Fruit fly (Drosophila melanogaster): Measurements from ENCODE around the gene kek5.
A peak's percentile ranks its signal among the peaks of the same experiment; 100 is the strongest.

The kek5 gene

DNA sequence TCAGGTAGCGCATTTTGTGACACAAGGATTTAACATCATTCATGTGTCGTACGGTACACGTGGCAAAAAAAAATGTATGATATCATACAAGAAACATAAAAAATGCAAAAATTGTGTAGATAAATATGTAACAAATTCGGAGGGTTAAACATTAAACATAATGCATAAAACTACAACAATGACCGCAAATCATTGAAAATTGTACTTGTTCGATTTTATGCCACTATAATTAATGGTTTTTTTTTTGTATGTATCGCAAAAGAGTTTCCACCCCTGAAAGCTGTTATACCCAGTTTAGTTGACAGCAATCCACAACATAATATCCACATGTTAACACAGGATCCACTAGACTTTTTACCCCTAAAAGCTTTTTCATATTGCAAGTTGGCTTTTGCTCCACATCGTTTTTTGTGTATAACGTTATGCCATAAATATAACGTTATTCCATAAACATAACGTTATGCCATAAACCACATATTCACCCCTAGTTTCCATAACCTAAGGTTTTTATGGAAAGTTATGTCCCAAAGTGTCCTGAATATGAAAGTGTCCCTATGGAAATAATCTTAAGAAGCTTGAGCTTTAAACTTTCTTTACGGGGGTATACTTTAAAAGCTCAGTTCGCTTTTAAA is 4.0 kb upstream of the kek5 start:
- TF ChIP-seq unc-4 (GFP tag; IDR thresholded peaks at IDR 0.05; ENCODE audit: partially characterized antibody): no peak
- TF ChIP-seq dmrt11E (tag; optimal IDR thresholded peaks at IDR 0.05): peak; percentile 2
- no peak for TF ChIP-seq B-H1 (GFP tag; IDR thresholded peaks at IDR 0.05)
- no peak for TF ChIP-seq amos (GFP tag; IDR thresholded peaks at IDR 0.05; ENCODE audit: partially characterized antibody)
- no peak for TF ChIP-seq H15 (GFP tag; IDR thresholded peaks at IDR 0.05)
- peak; percentile 3 for TF ChIP-seq CG12942 (GFP tag; optimal IDR thresholded peaks at IDR 0.05)
- no peak for TF ChIP-seq CG4730 (GFP tag; IDR thresholded peaks at IDR 0.05)
- no peak for TF ChIP-seq Trl (optimal IDR thresholded peaks at IDR 0.05)
- no peak for TF ChIP-seq Trl (GFP tag; optimal IDR thresholded peaks at IDR 0.05)
- no peak for TF ChIP-seq ems (GFP tag; optimal IDR thresholded peaks at IDR 0.05)
- no peak for TF ChIP-seq MESR4 (GFP tag; optimal IDR thresholded peaks at IDR 0.05)
- no peak for TF ChIP-seq CG32772 (GFP tag; IDR thresholded peaks at IDR 0.05)
- no peak for TF ChIP-seq Neu2 (GFP tag; optimal IDR thresholded peaks at IDR 0.05; ENCODE audit: borderline replicate concordance)
- TF ChIP-seq Hey (tag; optimal IDR thresholded peaks at IDR 0.05): no peak
- TF ChIP-seq CG7745 (tag; optimal IDR thresholded peaks at IDR 0.05): no peak
- peak; percentile 21 for TF ChIP-seq fu2 (GFP tag; optimal IDR thresholded peaks at IDR 0.05)
- TF ChIP-seq twi (tag; optimal IDR thresholded peaks at IDR 0.05): no peak
- TF ChIP-seq Adf1 (GFP tag; IDR thresholded peaks at IDR 0.05): no peak
- TF ChIP-seq Hr51 (GFP tag; optimal IDR thresholded peaks at IDR 0.05): peak in 1 of 2 experiments; percentile 66
- TF ChIP-seq Deaf1 (tag; optimal IDR thresholded peaks at IDR 0.05): no peak
- TF ChIP-seq CG4617 (GFP tag; optimal IDR thresholded peaks at IDR 0.05; ENCODE audit: borderline replicate concordance): no peak
- TF ChIP-seq CG3847 (GFP tag; IDR thresholded peaks at IDR 0.05): no peak
- peak; percentile 15 for TF ChIP-seq CG1529 (GFP tag; optimal IDR thresholded peaks at IDR 0.05)
- no peak for TF ChIP-seq cwo (GFP tag; optimal IDR thresholded peaks at IDR 0.05)
- no peak for TF ChIP-seq Tbp (GFP tag; optimal IDR thresholded peaks at IDR 0.05)
- TF ChIP-seq Hmx (GFP tag; optimal IDR thresholded peaks at IDR 0.05): no peak
- no peak for TF ChIP-seq CG14014 (GFP tag; IDR thresholded peaks at IDR 0.05)
- TF ChIP-seq Xrp1 (GFP tag; IDR thresholded peaks at IDR 0.05): peak; percentile 27; the same call in 1 of the 2 replicates
- TF ChIP-seq rib (GFP tag; IDR thresholded peaks at IDR 0.05): no peak
- no peak for TF ChIP-seq CG13123 (GFP tag; optimal IDR thresholded peaks at IDR 0.05)
- peak; percentile 44 for TF ChIP-seq NfI (GFP tag; optimal IDR thresholded peaks at IDR 0.05)
- TF ChIP-seq CG10462 (GFP tag; optimal IDR thresholded peaks at IDR 0.05): no peak
- TF ChIP-seq CG12104 (GFP tag; optimal IDR thresholded peaks at IDR 0.05): no peak
- TF ChIP-seq dati (GFP tag; IDR thresholded peaks at IDR 0.05): no peak
- no peak for TF ChIP-seq ind (GFP tag; optimal IDR thresholded peaks at IDR 0.05)
- peak; percentile 53 for TF ChIP-seq CHES-1-like (GFP tag; optimal IDR thresholded peaks at IDR 0.05)
- no peak for TF ChIP-seq nerfin-2 (GFP tag; IDR thresholded peaks at IDR 0.05; ENCODE audit: partially characterized antibody)
- TF ChIP-seq CG9817 (tag; optimal IDR thresholded peaks at IDR 0.05): no peak
- TF ChIP-seq sna (GFP tag; IDR thresholded peaks at IDR 0.05; ENCODE audit: partially characterized antibody): no peak
- TF ChIP-seq pita (GFP tag; optimal IDR thresholded peaks at IDR 0.05): peak; percentile 38
- TF ChIP-seq CG14441 (GFP tag; IDR thresholded peaks at IDR 0.05): no peak; the same call in 1 of the 2 replicates
- TF ChIP-seq hth (optimal IDR thresholded peaks at IDR 0.05): no peak
- TF ChIP-seq CG13894 (tag; optimal IDR thresholded peaks at IDR 0.05): no peak
- peak; percentile 10 for TF ChIP-seq Meics (GFP tag; optimal IDR thresholded peaks at IDR 0.05)
- no peak for TF ChIP-seq ab (GFP tag; optimal IDR thresholded peaks at IDR 0.05)
- peak; percentile 20 for TF ChIP-seq CG2712 (tag; optimal IDR thresholded peaks at IDR 0.05)
- TF ChIP-seq Rx (GFP tag; IDR thresholded peaks at IDR 0.05): no peak
- peak; percentile 36 for TF ChIP-seq Bteb2 (GFP tag; optimal IDR thresholded peaks at IDR 0.05)
- TF ChIP-seq CG17328 (GFP tag; IDR thresholded peaks at IDR 0.05): no peak
- no peak for TF ChIP-seq vvl (GFP tag; IDR thresholded peaks at IDR 0.05)
- TF ChIP-seq da (GFP tag; optimal IDR thresholded peaks at IDR 0.05): no peak
- no peak for TF ChIP-seq Ada2b (GFP tag; IDR thresholded peaks at IDR 0.05)

Measured in whole organism, embryonic.